ENCODE assay signal across 1 fruit fly cellular context in the genomic region with DNA sequence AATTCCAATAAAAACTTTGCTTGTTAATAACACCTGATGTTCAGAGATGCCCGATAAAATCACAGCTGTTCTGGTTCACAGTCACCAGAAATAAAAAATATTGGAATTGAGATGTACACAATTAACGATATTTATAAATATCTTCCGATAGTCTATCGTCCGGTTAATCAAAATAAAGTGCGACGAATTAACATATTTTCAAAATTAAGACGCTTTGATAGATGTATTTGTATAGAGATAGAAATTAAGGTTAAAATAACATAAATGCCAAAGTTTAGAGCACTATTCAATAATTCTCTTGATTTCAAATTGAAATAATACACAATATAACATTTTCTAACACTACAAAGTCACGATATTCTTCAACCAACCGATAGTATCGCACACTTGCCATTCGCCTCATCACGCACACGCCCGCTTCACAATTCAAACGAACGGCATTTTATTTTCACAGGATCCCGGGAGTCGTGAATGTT.
TF ChIP-seq lines count a peak whose summit lies in the region.

Gene CG3281 (minus strand): TSS at position 67 of the 476 bp plus-strand sequence.
Gene aurA (plus strand): TSS at position 386 of the 476 bp plus-strand sequence.

TF ChIP-seq in whole organism, embryonic, 481 proteins besides CTCF, POLR2A, EP300 and RAD21 (continued from another document and continues in another):
- TF ChIP-seq CG8765 (GFP tag; IDR thresholded peaks at IDR 0.05; lab: Robert Waterston, UW) (0 out of 2 replicates have a peak, but pooled peaks have one; percentile 23), NK7.1 (GFP tag; optimal IDR thresholded peaks at IDR 0.05; lab: Kevin White, UChicago) (no peak), tup (GFP tag; optimal IDR thresholded peaks at IDR 0.05; lab: Kevin White, UChicago) (peak; percentile 42), dysf (GFP tag; IDR thresholded peaks at IDR 0.05; lab: Robert Waterston, UW) (peak; percentile 71), CrebB (tag; optimal IDR thresholded peaks at IDR 0.05; lab: Kevin White, UChicago) (peak; percentile 36), ham (GFP tag; IDR thresholded peaks at IDR 0.05; lab: Robert Waterston, UW) (no peak), Nf-YC (tag; optimal IDR thresholded peaks at IDR 0.05; lab: Kevin White, UChicago) (peak; percentile 75), luna (GFP tag; optimal IDR thresholded peaks at IDR 0.05; lab: Kevin White, UChicago) (peak; percentile 55), CG7372 (GFP tag; IDR thresholded peaks at IDR 0.05; lab: Robert Waterston, UW) (peak; percentile 58), grn (GFP tag; optimal IDR thresholded peaks at IDR 0.05; lab: Kevin White, UChicago) (peak; percentile 92), CG13287 (GFP tag; IDR thresholded peaks at IDR 0.05; lab: Robert Waterston, UW; ENCODE audit: partially characterized antibody) (peak; percentile 97), Taf1 (GFP tag; IDR thresholded peaks at IDR 0.05; lab: Robert Waterston, UW) (0 out of 2 replicates have a peak, but pooled peaks have one; percentile 33), CG9437 (GFP tag; optimal IDR thresholded peaks at IDR 0.05; lab: Kevin White, UChicago) (peak; percentile 9), HLHmδ (GFP tag; optimal IDR thresholded peaks at IDR 0.05; lab: Kevin White, UChicago) (no peak), CG14014 (GFP tag; IDR thresholded peaks at IDR 0.05; lab: Robert Waterston, UW) (peak; percentile 54; the same call in 1 of the 2 replicates), twi (tag; optimal IDR thresholded peaks at IDR 0.05; lab: Kevin White, UChicago) (peak; percentile 75), pnt (GFP tag; optimal IDR thresholded peaks at IDR 0.05; lab: Kevin White, UChicago) (peak; percentile 69), Rfx (GFP tag; IDR thresholded peaks at IDR 0.05; lab: Robert Waterston, UW) (peak; percentile 76), insv (GFP tag; optimal IDR thresholded peaks at IDR 0.05; lab: Kevin White, UChicago) (peak in 1 of 2 experiments; percentile 33), CG17612 (GFP tag; IDR thresholded peaks at IDR 0.05; lab: Robert Waterston, UW) (no peak), kni (GFP tag; optimal IDR thresholded peaks at IDR 0.05; lab: Kevin White, UChicago) (peak; percentile 65), CG15269 (tag; optimal IDR thresholded peaks at IDR 0.05; lab: Kevin White, UChicago) (peak; percentile 64), Lim3 (GFP tag; IDR thresholded peaks at IDR 0.05; lab: Robert Waterston, UW) (no peak), vfl (GFP tag; optimal IDR thresholded peaks at IDR 0.05; lab: Kevin White, UChicago) (peak; percentile 67), Rx (GFP tag; IDR thresholded peaks at IDR 0.05; lab: Robert Waterston, UW) (peak; percentile 31; the same call in 1 of the 2 replicates), hth (optimal IDR thresholded peaks at IDR 0.05; lab: Kevin White, UChicago) (no peak), Camta (GFP tag; optimal IDR thresholded peaks at IDR 0.05; lab: Kevin White, UChicago) (peak; percentile 69), CG10147 (GFP tag; optimal IDR thresholded peaks at IDR 0.05; lab: Kevin White, UChicago) (peak; percentile 71), CG3065 (GFP tag; optimal IDR thresholded peaks at IDR 0.05; lab: Kevin White, UChicago) (peak; percentile 1), Dek (tag; optimal IDR thresholded peaks at IDR 0.05; lab: Kevin White, UChicago) (peak; percentile 60), Dbx (GFP tag; IDR thresholded peaks at IDR 0.05; lab: Robert Waterston, UW) (peak; percentile 74; the same call in 2 of the 3 replicates), Bteb2 (GFP tag; optimal IDR thresholded peaks at IDR 0.05; lab: Kevin White, UChicago) (peak; percentile 76), Hey (tag; optimal IDR thresholded peaks at IDR 0.05; lab: Kevin White, UChicago) (no peak), CG17186 (GFP tag; optimal IDR thresholded peaks at IDR 0.05; lab: Kevin White, UChicago) (peak; percentile 72), exex (tag; optimal IDR thresholded peaks at IDR 0.05; lab: Kevin White, UChicago) (no peak), stc (GFP tag; IDR thresholded peaks at IDR 0.05; lab: Robert Waterston, UW) (no peak), chinmo (GFP tag; IDR thresholded peaks at IDR 0.05; lab: Robert Waterston, UW; ENCODE audit: partially characterized antibody) (peak; percentile 86; the same call in 3 of the 4 replicates), zen2 (GFP tag; IDR thresholded peaks at IDR 0.05; lab: Robert Waterston, UW; ENCODE audit: partially characterized antibody) (peak; percentile 84), chn (GFP tag; optimal IDR thresholded peaks at IDR 0.05; lab: Kevin White, UChicago) (peak; percentile 52), CG18619 (GFP tag; optimal IDR thresholded peaks at IDR 0.05; lab: Kevin White, UChicago) (peak; percentile 36), Kr (GFP tag; optimal IDR thresholded peaks at IDR 0.05; lab: Kevin White, UChicago) (no peak), kah (GFP tag; optimal IDR thresholded peaks at IDR 0.05; lab: Kevin White, UChicago) (no peak), CG11560 (tag; IDR thresholded peaks at IDR 0.05; lab: Robert Waterston, UW) (peak; percentile 27; the same call in 1 of the 3 replicates), Hr51 (GFP tag; optimal IDR thresholded peaks at IDR 0.05; lab: Kevin White, UChicago) (peak; percentile 62 to 76), CG30431 (GFP tag; optimal IDR thresholded peaks at IDR 0.05; lab: Kevin White, UChicago) (no peak), sob (GFP tag; IDR thresholded peaks at IDR 0.05; lab: Robert Waterston, UW) (peak; percentile 82; the same call in 1 of the 2 replicates), lbe (GFP tag; optimal IDR thresholded peaks at IDR 0.05; lab: Kevin White, UChicago) (peak; percentile 62), gem (tag; optimal IDR thresholded peaks at IDR 0.05; lab: Kevin White, UChicago) (peak; percentile 78), CG4707 (GFP tag; optimal IDR thresholded peaks at IDR 0.05; lab: Kevin White, UChicago) (no peak), oc (tag; optimal IDR thresholded peaks at IDR 0.05; lab: Kevin White, UChicago) (no peak), otp (GFP tag; IDR thresholded peaks at IDR 0.05; lab: Robert Waterston, UW) (no peak), CG30020 (tag; optimal IDR thresholded peaks at IDR 0.05; lab: Kevin White, UChicago) (peak; percentile 76), Meics (GFP tag; optimal IDR thresholded peaks at IDR 0.05; lab: Kevin White, UChicago) (peak; percentile 61), fu2 (GFP tag; optimal IDR thresholded peaks at IDR 0.05; lab: Kevin White, UChicago) (peak; percentile 76), CoRest (tag; optimal IDR thresholded peaks at IDR 0.05; lab: Kevin White, UChicago) (peak; percentile 88), Scr (GFP tag; IDR thresholded peaks at IDR 0.05; lab: Robert Waterston, UW; ENCODE audit: partially characterized antibody) (peak; percentile 98), CG3995 (GFP tag; optimal IDR thresholded peaks at IDR 0.05; lab: Kevin White, UChicago) (peak; percentile 99), h (optimal IDR thresholded peaks at IDR 0.05; lab: Kevin White, UChicago) (no peak), bab2 (GFP tag; optimal IDR thresholded peaks at IDR 0.05; lab: Kevin White, UChicago) (peak; percentile 81), CG12104 (GFP tag; optimal IDR thresholded peaks at IDR 0.05; lab: Kevin White, UChicago) (peak; percentile 46), dati (GFP tag; IDR thresholded peaks at IDR 0.05; lab: Robert Waterston, UW) (no peak), zf30C (GFP tag; optimal IDR thresholded peaks at IDR 0.05; lab: Kevin White, UChicago) (no peak), eve (GFP tag; optimal IDR thresholded peaks at IDR 0.05; lab: Kevin White, UChicago) (no peak), da (GFP tag; optimal IDR thresholded peaks at IDR 0.05; lab: Kevin White, UChicago) (no peak), Ada2b (GFP tag; IDR thresholded peaks at IDR 0.05; lab: Robert Waterston, UW) (no peak; the same call in 1 of the 2 replicates), Tbp (GFP tag; optimal IDR thresholded peaks at IDR 0.05; lab: Kevin White, UChicago) (peak; percentile 25), CG33213 (GFP tag; optimal IDR thresholded peaks at IDR 0.05; lab: Kevin White, UChicago) (peak; percentile 70), crol (GFP tag; IDR thresholded peaks at IDR 0.05; lab: Robert Waterston, UW) (0 out of 2 replicates have a peak, but pooled peaks have one; percentile 9), tx (GFP tag; optimal IDR thresholded peaks at IDR 0.05; lab: Kevin White, UChicago) (peak; percentile 73), tap (tag; optimal IDR thresholded peaks at IDR 0.05; lab: Kevin White, UChicago) (no peak), H2.0 (GFP tag; IDR thresholded peaks at IDR 0.05; lab: Robert Waterston, UW) (0 out of 2 replicates have a peak, but pooled peaks have one; percentile 24), Spps (tag; optimal IDR thresholded peaks at IDR 0.05; lab: Kevin White, UChicago) (peak; percentile 35), CG7987 (GFP tag; optimal IDR thresholded peaks at IDR 0.05; lab: Kevin White, UChicago) (no peak), CG7928 (GFP tag; optimal IDR thresholded peaks at IDR 0.05; lab: Kevin White, UChicago) (peak; percentile 7), Antp (GFP tag; optimal IDR thresholded peaks at IDR 0.05; lab: Kevin White, UChicago) (peak; percentile 72), CG6175 (GFP tag; IDR thresholded peaks at IDR 0.05; lab: Robert Waterston, UW) (no peak), CG1024 (GFP tag; IDR thresholded peaks at IDR 0.05; lab: Robert Waterston, UW) (no peak), CG11398 (GFP tag; optimal IDR thresholded peaks at IDR 0.05; lab: Kevin White, UChicago) (peak; percentile 66), tin (GFP tag; optimal IDR thresholded peaks at IDR 0.05; lab: Kevin White, UChicago) (peak; percentile 81), slbo (GFP tag; IDR thresholded peaks at IDR 0.05; lab: Robert Waterston, UW) (peak; percentile 77; the same call in 1 of the 2 replicates), tll (GFP tag; optimal IDR thresholded peaks at IDR 0.05; lab: Kevin White, UChicago) (peak; percentile 70 to 79), ems (GFP tag; optimal IDR thresholded peaks at IDR 0.05; lab: Kevin White, UChicago) (peak; percentile 57), Poxn (GFP tag; IDR thresholded peaks at IDR 0.05; lab: Robert Waterston, UW) (peak; percentile 19; the same call in 1 of the 2 replicates), sna (GFP tag; IDR thresholded peaks at IDR 0.05; lab: Robert Waterston, UW; ENCODE audit: partially characterized antibody) (peak; percentile 99), CG18476 (GFP tag; optimal IDR thresholded peaks at IDR 0.05; lab: Kevin White, UChicago) (peak; percentile 53), gro (GFP tag; optimal IDR thresholded peaks at IDR 0.05; lab: Kevin White, UChicago) (peak; percentile 69), pb (GFP tag; optimal IDR thresholded peaks at IDR 0.05; lab: Kevin White, UChicago) (peak; percentile 10), Optix (GFP tag; IDR thresholded peaks at IDR 0.05; lab: Robert Waterston, UW) (no peak), run (tag; optimal IDR thresholded peaks at IDR 0.05; lab: Kevin White, UChicago) (no peak), CG9215 (GFP tag; IDR thresholded peaks at IDR 0.05; lab: Robert Waterston, UW) (peak; percentile 84), Eip74EF (GFP tag; optimal IDR thresholded peaks at IDR 0.05; lab: Kevin White, UChicago) (no peak), Mad (GFP tag; optimal IDR thresholded peaks at IDR 0.05; lab: Kevin White, UChicago) (peak; percentile 50), CG4328 (GFP tag; optimal IDR thresholded peaks at IDR 0.05; lab: Kevin White, UChicago) (peak; percentile 62), Aef1 (GFP tag; IDR thresholded peaks at IDR 0.05; lab: Robert Waterston, UW) (peak; percentile 57), ato (GFP tag; IDR thresholded peaks at IDR 0.05; lab: Robert Waterston, UW; ENCODE audit: partially characterized antibody) (peak; percentile 77), Hand (GFP tag; optimal IDR thresholded peaks at IDR 0.05; lab: Kevin White, UChicago) (no peak), Deaf1 (tag; optimal IDR thresholded peaks at IDR 0.05; lab: Kevin White, UChicago) (no peak), dan (GFP tag; IDR thresholded peaks at IDR 0.05; lab: Robert Waterston, UW) (no peak), pan (optimal IDR thresholded peaks at IDR 0.05; lab: Kevin White, UChicago) (no peak), pan (GFP tag; optimal IDR thresholded peaks at IDR 0.05 in 1 of 2, IDR thresholded peaks at IDR 0.05 in 1 of 2) (peak in 1 of 2 experiments; percentile 40), Vsx1 (GFP tag; optimal IDR thresholded peaks at IDR 0.05; lab: Kevin White, UChicago) (peak; percentile 39), CG11093 (GFP tag; IDR thresholded peaks at IDR 0.05; lab: Robert Waterston, UW) (no peak), disco-r (GFP tag; optimal IDR thresholded peaks at IDR 0.05; lab: Kevin White, UChicago) (peak; percentile 42), hbn (GFP tag; IDR thresholded peaks at IDR 0.05; lab: Robert Waterston, UW; ENCODE audit: partially characterized antibody) (peak; percentile 97), Doc3 (GFP tag; IDR thresholded peaks at IDR 0.05; lab: Robert Waterston, UW; ENCODE audit: partially characterized antibody) (peak; percentile 98), Ssrp (tag; optimal IDR thresholded peaks at IDR 0.05; lab: Kevin White, UChicago) (peak; percentile 43), kay (GFP tag; optimal IDR thresholded peaks at IDR 0.05; lab: Kevin White, UChicago) (peak; percentile 64), CG15696 (tag; optimal IDR thresholded peaks at IDR 0.05; lab: Kevin White, UChicago) (peak; percentile 69), peb (GFP tag; IDR thresholded peaks at IDR 0.05; lab: Robert Waterston, UW) (no peak), prd (optimal IDR thresholded peaks at IDR 0.05; lab: Kevin White, UChicago) (no peak), prd (GFP tag; IDR thresholded peaks at IDR 0.05; lab: Robert Waterston, UW) (peak; percentile 74), bsh (GFP tag; optimal IDR thresholded peaks at IDR 0.05; lab: Kevin White, UChicago) (peak in 1 of 2 experiments; percentile 54), E2f2 (GFP tag; IDR thresholded peaks at IDR 0.05; lab: Robert Waterston, UW) (peak; percentile 89), CG2116 (GFP tag; optimal IDR thresholded peaks at IDR 0.05; lab: Kevin White, UChicago) (peak; percentile 79), CG2875 (GFP tag; optimal IDR thresholded peaks at IDR 0.05; lab: Kevin White, UChicago) (no peak), CG6654 (GFP tag; optimal IDR thresholded peaks at IDR 0.05; lab: Kevin White, UChicago) (no peak), CG18262 (tag; optimal IDR thresholded peaks at IDR 0.05; lab: Kevin White, UChicago) (peak; percentile 73), CG4404 (GFP tag; IDR thresholded peaks at IDR 0.05; lab: Robert Waterston, UW) (peak; percentile 81), CG1529 (GFP tag; optimal IDR thresholded peaks at IDR 0.05; lab: Kevin White, UChicago) (no peak), CG13894 (tag; optimal IDR thresholded peaks at IDR 0.05; lab: Kevin White, UChicago) (peak; percentile 48), Ravus (GFP tag; IDR thresholded peaks at IDR 0.05; lab: Robert Waterston, UW) (no peak), CG16815 (GFP tag; optimal IDR thresholded peaks at IDR 0.05; lab: Kevin White, UChicago) (peak; percentile 64), Hr78 (GFP tag; optimal IDR thresholded peaks at IDR 0.05; lab: Kevin White, UChicago) (no peak)
